Fruit fly (Drosophila melanogaster) Kc167 (cell line): ENCODE results near the gene Sf3b6.

Source experiments
- Myc ChIP-seq: fragments of >200 bp; optimal IDR thresholded peaks from 2 replicates; lab custom pipeline; 2017; ENCODE audit warnings: missing external identifiers
- Sin3A ChIP-seq: fragments of >200 bp; optimal IDR thresholded peaks from 2 replicates; lab custom pipeline; 2018; ENCODE audit warnings: missing external identifiers
- h ChIP-seq: fragments of >200 bp; optimal IDR thresholded peaks from 3 replicates; lab custom pipeline; 2018; ENCODE audit warnings: missing external identifiers
- insv ChIP-seq: fragments of >200 bp; optimal IDR thresholded peaks from 3 replicates; lab custom pipeline; 2018; ENCODE audit warnings: missing external identifiers
- psq ChIP-seq: fragments of >200 bp; optimal IDR thresholded peaks from 2 replicates; lab custom pipeline; 2017; ENCODE audit warnings: missing external identifiers
- ttk ChIP-seq: sonication (Bioruptor generic); optimal IDR thresholded peaks from 2 replicates; lab custom pipeline; 2017; ENCODE audit warnings: missing external identifiers

dm6 chr3L:6232261-6232660, 39.3 kb upstream of the Sf3b6 start, which contains the start of gene CG13299:
- no peak for TF ChIP-seq psq (lab: Kevin White, UChicago)
- no peak for TF ChIP-seq insv (lab: Kevin White, UChicago)
- no peak for TF ChIP-seq ttk
- TF ChIP-seq Sin3A, result no peak
- no peak for TF ChIP-seq Myc (lab: Kevin White, UChicago)
- no peak for TF ChIP-seq h
